Worm (Caenorhabditis elegans) whole organism, midembryonic: ENCODE data around the gene chil-23.

Experiments
- T22C8.4 ChIP-seq: fragments of 200-800 bp; sonication (Bioruptor generic); IDR thresholded peaks from 2 replicates; pipeline ENCODE4 v1.3.6; 2022; ENCODE audit warnings: missing genetic modification characterization, missing compliant biosample characterization
- cog-1 ChIP-seq: sonication (generic microtip); optimal IDR thresholded peaks from 2 replicates; lab custom pipeline; 2016; ENCODE audit warnings: missing genetic modification characterization, missing compliant biosample characterization
- flt-1 ChIP-seq: fragments of 200-800 bp; sonication (Bioruptor generic); IDR thresholded peaks from 2 replicates; pipeline ENCODE4 v1.3.6; 2022; ENCODE audit warnings: missing genetic modification characterization, missing compliant biosample characterization
- klf-2 ChIP-seq: fragments of 200-800 bp; sonication (Bioruptor generic); conservative IDR thresholded peaks from 2 replicates; pipeline ENCODE4 v1.3.6; 2022; ENCODE audit warnings: missing genetic modification reagents, missing genetic modification characterization, missing compliant biosample characterization
- med-1 ChIP-seq: sonication (generic microtip); optimal IDR thresholded peaks from 2 replicates; lab custom pipeline; 2017; ENCODE audit warnings: missing genetic modification characterization, mild to moderate bottlenecking, missing compliant biosample characterization, antibody characterized with exemption, missing genetic modification reagents; ENCODE audit not compliant: insufficient read depth
- ref-1 ChIP-seq: fragments of 200-800 bp; sonication (Bioruptor generic); conservative IDR thresholded peaks from 2 replicates; pipeline ENCODE4 v1.3.6; 2022; ENCODE audit warnings: missing genetic modification reagents, missing genetic modification characterization, missing compliant biosample characterization
- tab-1 ChIP-seq: fragments of 200-800 bp; sonication (Bioruptor generic); IDR thresholded peaks from 2 replicates; pipeline ENCODE4 v1.3.6; 2022; ENCODE audit warnings: missing genetic modification characterization, missing compliant biosample characterization
- ztf-23 ChIP-seq: fragments of 200-800 bp; sonication (Bioruptor generic); IDR thresholded peaks from 2 replicates; pipeline ENCODE4 v1.3.6; 2022; ENCODE audit warnings: missing genetic modification reagents, missing genetic modification characterization, missing compliant biosample characterization
- ztf-29 ChIP-seq: fragments of 200-800 bp; sonication (Bioruptor generic); IDR thresholded peaks from 2 replicates; pipeline ENCODE4 v1.3.6; 2022; ENCODE audit warnings: missing genetic modification reagents, missing genetic modification characterization, missing compliant biosample characterization

ce11 chrII:9483342-9483741 lies 14.9 kb upstream of the chil-23 start:
- TF ChIP-seq flt-1 (no peak), T22C8.4 (GFP tag; lab: Robert Waterston, UW) (no peak), ref-1 (no peak), klf-2 (no peak), ztf-29 (GFP tag; lab: Robert Waterston, UW) (no peak), cog-1 (tag; lab: Kevin White, UChicago) (no peak), ztf-23 (GFP tag; lab: Robert Waterston, UW) (no peak), med-1 (GFP tag; lab: Kevin White, UChicago) (no peak), tab-1 (GFP tag; lab: Robert Waterston, UW) (no peak)
